Worm (Caenorhabditis elegans): ENCODE data around the gene hpo-7.

DNA sequence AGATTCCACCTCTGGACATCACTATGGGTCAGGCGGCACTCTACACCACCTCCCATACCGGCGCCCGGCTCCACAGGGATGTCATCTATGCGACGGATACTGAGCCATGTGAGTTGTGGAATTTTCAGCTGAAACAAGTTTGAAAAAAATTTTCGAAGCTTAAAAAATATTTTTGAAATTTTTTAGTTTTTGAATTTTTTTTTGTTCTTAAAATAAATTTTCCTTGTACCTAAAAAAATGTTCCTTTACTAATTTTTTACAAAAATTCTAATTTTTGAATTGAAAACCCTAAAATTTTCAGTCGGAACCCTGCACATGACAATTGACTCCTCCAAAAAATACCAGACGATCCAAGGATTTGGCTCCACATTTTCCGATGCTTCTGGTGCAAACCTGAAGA is 42.2 kb upstream of the hpo-7 start:
- TF ChIP-seq unc-62 (GFP tag; optimal IDR thresholded peaks at IDR 0.05) = no peak
- no peak for TF ChIP-seq elt-3 (tag; optimal IDR thresholded peaks at IDR 0.05)
- TF ChIP-seq ceh-82 (tag; optimal IDR thresholded peaks at IDR 0.05) = no peak
- no peak for TF ChIP-seq nhr-28 (tag; optimal IDR thresholded peaks at IDR 0.05)
- no peak for TF ChIP-seq mdl-1 (tag; optimal IDR thresholded peaks at IDR 0.05)
- TF ChIP-seq egl-27 (tag; optimal IDR thresholded peaks at IDR 0.05) = no peak
- TF ChIP-seq tbx-2 (tag; optimal IDR thresholded peaks at IDR 0.05) = no peak
- TF ChIP-seq pha-4 (tag; optimal IDR thresholded peaks at IDR 0.05) = no peak
- no peak for TF ChIP-seq nfya-1 (tag; optimal IDR thresholded peaks at IDR 0.05; ENCODE audit: insufficient read depth)
- TF ChIP-seq snpc-4 (tag; optimal IDR thresholded peaks at IDR 0.05) = no peak
- no peak for TF ChIP-seq zag-1 (tag; optimal IDR thresholded peaks at IDR 0.05)

Measured in whole organism, L3 larva.